Fruit fly (Drosophila melanogaster): ENCODE results near the gene CG12301.

The CG12301 gene

DNA sequence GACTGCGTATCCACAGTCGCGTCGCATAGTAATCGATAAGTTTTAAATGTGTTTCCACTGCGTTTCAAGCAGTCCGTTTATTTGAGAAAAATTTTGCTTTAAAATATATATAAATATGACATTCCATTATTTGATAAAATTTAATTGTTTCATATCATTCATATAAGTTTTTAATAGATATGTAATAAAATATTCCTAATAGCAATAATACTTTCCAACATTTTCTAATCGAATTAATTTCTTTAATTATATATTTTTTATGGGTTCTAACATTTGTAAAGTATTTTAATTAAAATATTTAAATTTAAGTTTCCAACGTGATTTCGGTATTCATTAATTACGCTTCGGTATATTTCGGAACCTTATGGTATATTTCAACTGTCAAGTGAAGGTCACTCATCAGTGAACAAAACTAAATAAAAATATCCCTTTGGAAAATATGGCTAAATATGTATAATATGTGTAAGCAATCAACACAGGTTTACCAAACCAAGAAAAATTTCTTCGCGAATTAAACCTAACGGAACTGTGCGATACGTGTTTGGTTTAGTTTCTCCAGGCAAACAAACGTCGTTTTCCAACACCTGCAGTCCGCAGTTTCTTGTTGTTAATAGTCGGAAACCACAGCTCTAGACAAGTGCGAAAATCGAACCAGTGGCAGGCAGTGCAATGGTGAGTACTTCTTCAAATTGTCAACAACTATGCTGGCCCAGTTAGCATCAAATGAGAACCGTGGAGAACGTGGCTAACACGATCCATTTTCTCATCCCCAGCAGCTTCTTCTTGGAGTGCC is 17.3 kb upstream of the CG12301 start, which contains the start of the genes CG7739 and SCCRO (continued):
- TF ChIP-seq net (GFP tag; optimal IDR thresholded peaks at IDR 0.05) = peak; percentile 20
- no peak for TF ChIP-seq CG6854 (GFP tag; optimal IDR thresholded peaks at IDR 0.05)
- TF ChIP-seq CG3032 (tag; optimal IDR thresholded peaks at IDR 0.05) = peak; percentile 59
- no peak for TF ChIP-seq CG4318 (GFP tag; optimal IDR thresholded peaks at IDR 0.05)
- TF ChIP-seq CG1621 (tag; optimal IDR thresholded peaks at IDR 0.05) = no peak
- peak; percentile 44 for TF ChIP-seq vri (GFP tag; optimal IDR thresholded peaks at IDR 0.05)
- peak; percentile 30 for TF ChIP-seq Hr4 (GFP tag; optimal IDR thresholded peaks at IDR 0.05)
- TF ChIP-seq Ets96B (tag; optimal IDR thresholded peaks at IDR 0.05) = peak; percentile 56

DNA sequence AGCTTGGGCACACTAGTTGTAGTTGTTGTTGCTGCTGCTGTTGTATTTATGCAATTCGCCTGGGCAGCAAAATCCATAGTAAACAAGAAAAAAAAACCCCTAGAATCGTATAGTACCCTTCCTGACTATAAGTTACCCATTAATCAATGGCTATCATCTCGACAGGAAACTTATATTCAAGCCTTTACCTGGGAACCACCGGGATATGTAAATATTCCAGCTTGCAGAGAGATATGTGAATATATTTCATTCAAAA is 16.8 kb upstream of the CG12301 start:
- TF ChIP-seq Lpt (GFP tag; optimal IDR thresholded peaks at IDR 0.05) (no peak), topi (GFP tag; optimal IDR thresholded peaks at IDR 0.05) (no peak), Sox14 (GFP tag; optimal IDR thresholded peaks at IDR 0.05) (no peak), Hr39 (GFP tag; optimal IDR thresholded peaks at IDR 0.05) (no peak), CG10669 (GFP tag; optimal IDR thresholded peaks at IDR 0.05) (no peak), Eip78C (GFP tag) (no peak), dac (GFP tag; optimal IDR thresholded peaks at IDR 0.05) (no peak), CG3032 (tag; optimal IDR thresholded peaks at IDR 0.05) (no peak), pdm3 (GFP tag; optimal IDR thresholded peaks at IDR 0.05) (no peak)

DNA sequence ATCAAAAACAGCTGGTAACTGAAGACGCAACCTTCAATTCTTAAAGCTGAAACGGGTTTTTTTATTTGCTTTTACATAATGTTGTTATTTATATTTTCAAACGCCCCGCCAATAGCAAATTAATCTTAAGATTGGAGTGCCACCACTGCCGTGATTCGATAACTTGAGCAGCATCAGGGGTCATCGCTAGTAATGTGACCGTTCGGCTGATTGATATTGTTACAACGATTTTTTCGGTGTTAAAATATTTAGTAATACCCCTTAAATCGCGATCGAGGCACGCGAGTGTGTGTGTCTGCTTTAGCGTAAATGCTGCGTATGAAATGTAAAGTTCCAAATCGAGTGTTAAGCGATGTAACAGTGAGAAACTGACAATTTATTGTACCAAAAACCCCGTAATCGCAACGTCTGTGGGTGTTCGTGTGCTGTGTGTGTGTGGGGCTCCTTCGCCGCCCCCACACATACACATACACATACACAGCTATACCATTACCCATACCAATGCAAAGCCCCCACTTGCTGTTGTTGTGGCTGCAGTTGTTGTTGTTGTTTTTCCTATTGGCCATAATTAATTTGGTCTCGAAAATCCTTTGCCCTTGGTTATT is 14.7 kb upstream of the CG12301 start, which contains the start of gene dop:
Gene dop, plus strand, starts transcription at position 185 of the 605 bp plus-strand sequence.
- TF ChIP-seq topi (GFP tag; optimal IDR thresholded peaks at IDR 0.05) (peak; percentile 11), Eip75B (GFP tag; optimal IDR thresholded peaks at IDR 0.05) (no peak), salr (GFP tag; optimal IDR thresholded peaks at IDR 0.05) (no peak), fd85E (GFP tag; optimal IDR thresholded peaks at IDR 0.05) (no peak), svp (GFP tag) (peak; percentile 75), fd59A (GFP tag; optimal IDR thresholded peaks at IDR 0.05) (no peak), CG10669 (GFP tag; optimal IDR thresholded peaks at IDR 0.05) (no peak), CG31627 (GFP tag; optimal IDR thresholded peaks at IDR 0.05) (peak; percentile 49), vri (GFP tag; optimal IDR thresholded peaks at IDR 0.05) (peak; percentile 58), Sox102F (GFP tag; optimal IDR thresholded peaks at IDR 0.05) (no peak), CG3919 (GFP tag; optimal IDR thresholded peaks at IDR 0.05) (no peak), CG6792 (GFP tag; optimal IDR thresholded peaks at IDR 0.05) (no peak), Hr4 (GFP tag; optimal IDR thresholded peaks at IDR 0.05) (no peak), Met (GFP tag; optimal IDR thresholded peaks at IDR 0.05) (no peak), Gug (GFP tag; IDR thresholded peaks at IDR 0.05) (no peak), CG11294 (GFP tag; IDR thresholded peaks at IDR 0.05) (no peak), CG8119 (GFP tag; IDR thresholded peaks at IDR 0.05) (no peak), esn (GFP tag; optimal IDR thresholded peaks at IDR 0.05) (peak; percentile 37), CG9139 (GFP tag; optimal IDR thresholded peaks at IDR 0.05) (no peak), CG6163 (GFP tag; IDR thresholded peaks at IDR 0.05) (peak; percentile 9; the same call in 1 of the 3 replicates), Hr38 (GFP tag; optimal IDR thresholded peaks at IDR 0.05) (no peak), CG16779 (tag; optimal IDR thresholded peaks at IDR 0.05) (no peak), CG6276 (GFP tag; optimal IDR thresholded peaks at IDR 0.05) (no peak), CG11762 (GFP tag; optimal IDR thresholded peaks at IDR 0.05; ENCODE audit: insufficient read depth) (no peak), Ets21C (GFP tag; optimal IDR thresholded peaks at IDR 0.05) (peak; percentile 20), CG6808 (GFP tag; optimal IDR thresholded peaks at IDR 0.05) (no peak), Eip93F (GFP tag; optimal IDR thresholded peaks at IDR 0.05) (no peak), Hr39 (GFP tag; optimal IDR thresholded peaks at IDR 0.05) (peak; percentile 12), CG8319 (GFP tag; optimal IDR thresholded peaks at IDR 0.05) (no peak), Eip78C (GFP tag) (peak; percentile 70), Smox (GFP tag; optimal IDR thresholded peaks at IDR 0.05) (peak; percentile 15), Lpt (GFP tag; optimal IDR thresholded peaks at IDR 0.05) (no peak), CG1621 (tag; optimal IDR thresholded peaks at IDR 0.05) (no peak), CG4318 (GFP tag; optimal IDR thresholded peaks at IDR 0.05) (no peak), achi (GFP tag; optimal IDR thresholded peaks at IDR 0.05) (peak; percentile 36), dac (GFP tag; optimal IDR thresholded peaks at IDR 0.05) (no peak), spab (GFP tag; optimal IDR thresholded peaks at IDR 0.05) (no peak), eg (GFP tag; IDR thresholded peaks at IDR 0.05) (no peak), lz (GFP tag; optimal IDR thresholded peaks at IDR 0.05) (peak; percentile 34), ss (GFP tag; optimal IDR thresholded peaks at IDR 0.05) (peak in 1 of 2 experiments; percentile 4)

Data from whole organism, prepupa.